Worm (Caenorhabditis elegans) whole organism, mixed stage, embryonic: ENCODE data around the gene ifbp-1.

ENCODE experiments used
- ceh-39 ChIP-seq: fragments of 150-350 bp; optimal IDR thresholded peaks from 2 replicates; lab custom pipeline; 2014; ENCODE audit warnings: missing biosample characterization, missing genetic modification characterization
- ceh-43 ChIP-seq: fragments of 200-800 bp; sonication (Bioruptor generic); optimal IDR thresholded peaks from 2 replicates; lab custom pipeline; 2018; ENCODE audit warnings: mild to moderate bottlenecking, missing genetic modification characterization, moderate library complexity, missing compliant biosample characterization
- ham-2 ChIP-seq: fragments of 200-800 bp; sonication (Bioruptor generic); optimal IDR thresholded peaks from 2 replicates; lab custom pipeline; 2018; ENCODE audit warnings: mild to moderate bottlenecking, missing genetic modification characterization, missing compliant biosample characterization
- lsy-2 ChIP-seq: fragments of 150-350 bp; optimal IDR thresholded peaks from 2 replicates; lab custom pipeline; 2014; ENCODE audit warnings: missing biosample characterization, missing genetic modification characterization
- nhr-237 ChIP-seq: fragments of 150-350 bp; optimal IDR thresholded peaks from 2 replicates; lab custom pipeline; 2014; ENCODE audit warnings: missing biosample characterization, missing genetic modification characterization
- nhr-28 ChIP-seq: fragments of 150-350 bp; optimal IDR thresholded peaks from 2 replicates; lab custom pipeline; 2014; ENCODE audit warnings: missing biosample characterization, missing genetic modification characterization
- nhr-76 ChIP-seq: sonication (generic microtip); optimal IDR thresholded peaks from 2 replicates; lab custom pipeline; 2017; ENCODE audit warnings: missing biosample characterization, missing genetic modification characterization
- pha-4 ChIP-seq: fragments of 150-350 bp; optimal IDR thresholded peaks from 2 replicates; lab custom pipeline; 2018; ENCODE audit warnings: missing biosample characterization, missing genetic modification reagents, missing genetic modification characterization
- unc-39 ChIP-seq: fragments of 150-350 bp; optimal IDR thresholded peaks from 2 replicates; lab custom pipeline; 2014; ENCODE audit warnings: missing biosample characterization, missing genetic modification characterization
- ztf-11 ChIP-seq: fragments of 150-350 bp; optimal IDR thresholded peaks from 2 replicates; lab custom pipeline; 2014; ENCODE audit warnings: missing biosample characterization, missing genetic modification characterization

DNA sequence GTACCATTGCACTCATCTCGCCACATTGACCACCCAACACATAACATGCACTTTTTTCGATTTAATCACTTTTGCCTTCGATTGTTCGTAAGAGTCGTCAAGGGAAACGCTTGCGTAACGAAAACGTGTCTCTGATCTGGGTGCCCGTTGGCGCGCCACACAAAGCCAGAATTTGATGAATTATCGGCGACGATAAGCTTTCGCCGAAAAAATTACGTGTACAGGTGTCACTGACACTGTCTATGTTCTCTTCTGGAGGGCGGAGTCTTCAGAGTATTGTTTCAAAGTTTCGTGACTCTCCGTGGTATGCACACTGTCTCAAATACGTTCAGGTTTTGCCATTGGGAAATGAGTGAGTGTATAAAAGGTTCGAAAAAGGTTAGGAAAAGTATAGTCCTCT lies 30.6 kb upstream of the ifbp-1 start, which contains the start of gene F53F1.4:
- TF ChIP-seq nhr-76 (tag; lab: Kevin White, UChicago) (no peak), ham-2 (GFP tag; lab: Kevin White, UChicago) (no peak), ztf-11 (tag; lab: Kevin White, UChicago) (no peak), ceh-39 (tag; lab: Kevin White, UChicago) (no peak), pha-4 (tag; lab: Kevin White, UChicago) (no peak), unc-39 (no peak), lsy-2 (no peak), ceh-43 (GFP tag; lab: Kevin White, UChicago) (no peak), nhr-28 (tag; lab: Kevin White, UChicago) (no peak), nhr-237 (tag; lab: Kevin White, UChicago) (no peak)
